Fruit fly (Drosophila melanogaster): ENCODE measurements around the gene RluA-2.

DNA sequence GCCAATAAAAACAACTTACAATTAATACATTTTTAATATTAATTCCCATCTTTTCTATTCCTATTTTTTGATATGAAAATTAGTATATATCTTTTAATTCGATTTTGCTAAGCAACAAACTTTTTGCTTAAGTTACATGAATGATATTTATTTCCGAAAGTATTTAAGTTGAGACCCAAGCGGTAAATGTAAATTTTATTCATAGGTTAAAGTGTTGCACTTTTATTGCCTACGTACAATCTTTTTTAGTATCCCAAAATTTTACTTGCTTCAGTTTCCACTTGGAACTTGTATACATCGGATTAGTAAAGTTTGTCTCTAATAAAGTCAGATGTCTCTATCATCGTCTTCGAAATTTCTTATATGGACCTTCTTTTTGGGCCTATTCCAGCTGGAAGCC lies 54.6 kb downstream of the RluA-2 start, which contains the start of gene CG18301:
- TF ChIP-seq CG8478 (optimal IDR thresholded peaks at IDR 0.05) (no peak), CTCF (optimal IDR thresholded peaks at IDR 0.05) (no peak)

Data from S2 (cell line).